Worm (Caenorhabditis elegans): Measurements from ENCODE around the gene col-174.

DNA sequence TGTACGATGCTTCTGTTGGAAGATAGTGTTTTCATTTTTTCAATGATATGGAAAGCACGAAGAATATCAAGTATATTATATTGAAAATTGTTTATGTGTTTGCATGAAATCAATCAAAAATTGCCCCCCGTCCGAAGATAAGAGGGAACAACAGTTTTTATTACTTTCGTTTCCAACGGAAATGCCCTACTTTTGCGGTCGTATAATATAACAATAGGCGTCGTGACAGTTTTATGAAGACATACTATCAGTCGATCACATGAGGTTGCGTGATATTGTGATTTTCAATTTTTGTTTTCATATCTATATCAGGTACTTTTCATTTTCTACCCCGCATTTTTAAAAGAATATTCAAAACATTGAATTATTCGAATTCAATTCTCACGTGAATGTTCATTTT, 49.4 kb downstream of the col-174 start:
- TF ChIP-seq nhr-76 (tag; optimal IDR thresholded peaks at IDR 0.05) (no peak), hlh-11 (tag; optimal IDR thresholded peaks at IDR 0.05) (peak; percentile 45), arid-1 (GFP tag; conservative IDR thresholded peaks at IDR 0.05) (no peak), ceh-20 (GFP tag; IDR thresholded peaks at IDR 0.05) (peak; percentile 53; the same call in 1 of the 2 replicates), daf-8 (GFP tag; IDR thresholded peaks at IDR 0.05) (no peak), daf-16 (GFP tag; optimal IDR thresholded peaks at IDR 0.05) (peak in 1 of 2 experiments; percentile 6), daf-16 (tag; optimal IDR thresholded peaks at IDR 0.05) (peak; percentile 78), nhr-28 (tag; optimal IDR thresholded peaks at IDR 0.05) (peak; percentile 75), ztf-11 (tag; optimal IDR thresholded peaks at IDR 0.05) (no peak)
